Worm (Caenorhabditis elegans) whole organism, L4/young adult: ENCODE results near the gene F53G2.13.

Experiments
- W03F9.2 ChIP-seq: fragments of 150-350 bp; optimal IDR thresholded peaks from 2 replicates; lab custom pipeline; 2014; ENCODE audit warnings: missing biosample characterization, missing genetic modification characterization
- dao-5 ChIP-seq: sonication (generic microtip); optimal IDR thresholded peaks from 2 replicates; lab custom pipeline; 2016; ENCODE audit warnings: missing genotype, missing genetic modification characterization, moderate library complexity, missing compliant biosample characterization

DNA sequence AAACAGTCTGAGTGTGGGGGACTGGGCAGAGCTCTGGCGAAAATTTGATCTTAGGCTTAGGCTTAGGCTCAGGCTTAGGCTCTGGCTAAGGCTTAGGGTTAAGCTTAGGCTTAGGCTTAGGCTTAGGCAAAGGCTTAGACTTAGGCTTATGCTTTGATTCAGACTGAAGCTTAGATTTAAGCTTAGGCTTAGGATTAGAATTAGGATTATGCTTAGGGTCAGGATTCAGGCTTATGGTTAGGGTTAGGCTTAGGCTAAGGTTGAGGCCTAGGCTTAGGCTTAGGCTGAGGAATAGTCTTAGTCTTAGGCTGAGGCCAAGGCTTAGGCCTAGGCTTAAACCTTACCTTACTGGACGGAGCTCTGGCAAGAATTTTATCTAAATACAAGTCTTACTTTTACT, 43.3 kb downstream of the F53G2.13 start:
- TF ChIP-seq dao-5 (no peak), W03F9.2 (tag; lab: Kevin White, UChicago) (no peak)
